Fruit fly (Drosophila melanogaster): ENCODE measurements around the gene Vps13B.

Vps13B gene

DNA sequence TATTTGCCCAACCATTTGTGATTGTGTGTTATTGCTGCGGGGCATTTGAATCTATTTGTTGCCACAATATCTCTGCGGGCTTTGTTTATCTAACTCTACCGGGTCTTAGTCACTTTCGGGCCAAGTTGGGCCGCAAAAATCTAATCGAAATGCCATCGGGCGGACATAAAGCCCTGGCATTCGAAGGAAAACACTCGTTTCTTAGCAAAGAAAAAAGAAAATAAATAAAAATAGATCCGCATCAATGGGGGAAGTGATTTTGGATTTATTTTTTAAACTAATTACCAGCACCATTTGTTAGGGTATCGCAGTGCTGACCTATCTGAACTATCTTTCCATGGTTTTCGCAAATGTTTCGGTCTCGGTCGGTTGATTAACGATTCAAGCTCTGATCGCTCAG is 37.2 kb upstream of the Vps13B start (continued):
- TF ChIP-seq CG11696 (GFP tag; IDR thresholded peaks at IDR 0.05): no peak
- TF ChIP-seq YL-1 (GFP tag; optimal IDR thresholded peaks at IDR 0.05): no peak
- TF ChIP-seq slbo (GFP tag; IDR thresholded peaks at IDR 0.05): peak; percentile 56
- TF ChIP-seq trh (GFP tag; optimal IDR thresholded peaks at IDR 0.05): no peak
- TF ChIP-seq az2 (GFP tag; optimal IDR thresholded peaks at IDR 0.05): no peak
- no peak for TF ChIP-seq Abd-B (GFP tag; optimal IDR thresholded peaks at IDR 0.05)
- TF ChIP-seq Xrp1 (GFP tag; IDR thresholded peaks at IDR 0.05): no peak
- TF ChIP-seq ro (GFP tag; IDR thresholded peaks at IDR 0.05): no peak
- peak; percentile 5 for TF ChIP-seq CG15269 (tag; optimal IDR thresholded peaks at IDR 0.05)
- no peak for TF ChIP-seq D19B (GFP tag; optimal IDR thresholded peaks at IDR 0.05)
- TF ChIP-seq ATbp (GFP tag; optimal IDR thresholded peaks at IDR 0.05): no peak
- TF ChIP-seq CG7786 (GFP tag; optimal IDR thresholded peaks at IDR 0.05): no peak
- no peak for TF ChIP-seq CG5953 (GFP tag; IDR thresholded peaks at IDR 0.05)
- TF ChIP-seq Ravus (GFP tag; IDR thresholded peaks at IDR 0.05): no peak
- no peak for TF ChIP-seq CG31365 (tag; optimal IDR thresholded peaks at IDR 0.05)
- peak; percentile 19; the same call in 1 of the 2 replicates for TF ChIP-seq NFAT (GFP tag; IDR thresholded peaks at IDR 0.05)
- TF ChIP-seq sens (GFP tag): no peak
- no peak for TF ChIP-seq CG1832 (GFP tag; optimal IDR thresholded peaks at IDR 0.05)
- no peak for TF ChIP-seq CG7357 (GFP tag; IDR thresholded peaks at IDR 0.05)
- no peak for TF ChIP-seq eve (GFP tag; optimal IDR thresholded peaks at IDR 0.05)
- TF ChIP-seq CG2712 (tag; optimal IDR thresholded peaks at IDR 0.05): no peak
- TF ChIP-seq gem (tag; optimal IDR thresholded peaks at IDR 0.05): peak; percentile 23
- TF ChIP-seq CG15601 (tag; optimal IDR thresholded peaks at IDR 0.05): no peak
- TF ChIP-seq CG11560 (tag; IDR thresholded peaks at IDR 0.05): no peak
- TF ChIP-seq CG1233 (GFP tag; optimal IDR thresholded peaks at IDR 0.05): no peak
- no peak for TF ChIP-seq CG18764 (GFP tag; optimal IDR thresholded peaks at IDR 0.05)
- TF ChIP-seq Optix (GFP tag; IDR thresholded peaks at IDR 0.05): no peak
- TF ChIP-seq CG7963 (GFP tag; IDR thresholded peaks at IDR 0.05; ENCODE audit: partially characterized antibody): no peak
- 0 out of 2 replicates have a peak, but pooled peaks have one; percentile 24 for TF ChIP-seq CG32532 (GFP tag; IDR thresholded peaks at IDR 0.05)
- TF ChIP-seq NK7.1 (GFP tag; optimal IDR thresholded peaks at IDR 0.05): no peak
- peak; percentile 60; the same call in 1 of the 2 replicates for TF ChIP-seq Drgx (GFP tag; IDR thresholded peaks at IDR 0.05)
- TF ChIP-seq Atf6 (GFP tag; IDR thresholded peaks at IDR 0.05): peak; percentile 30; the same call in 1 of the 2 replicates
- TF ChIP-seq Hmx (GFP tag; optimal IDR thresholded peaks at IDR 0.05): no peak
- no peak for TF ChIP-seq CG6813 (GFP tag; optimal IDR thresholded peaks at IDR 0.05)
- TF ChIP-seq H15 (GFP tag; IDR thresholded peaks at IDR 0.05): no peak
- peak; percentile 47; the same call in 1 of the 2 replicates for TF ChIP-seq Rfx (GFP tag; IDR thresholded peaks at IDR 0.05)
- no peak for TF ChIP-seq fd3F (GFP tag; optimal IDR thresholded peaks at IDR 0.05)
- peak; percentile 83 for TF ChIP-seq Med (GFP tag)
- peak; percentile 5 for TF ChIP-seq lilli (GFP tag; optimal IDR thresholded peaks at IDR 0.05)
- no peak for TF ChIP-seq org-1 (GFP tag; optimal IDR thresholded peaks at IDR 0.05)
- TF ChIP-seq Xbp1 (GFP tag; optimal IDR thresholded peaks at IDR 0.05): no peak
- TF ChIP-seq CG4328 (GFP tag; optimal IDR thresholded peaks at IDR 0.05): no peak
- TF ChIP-seq al (GFP tag; IDR thresholded peaks at IDR 0.05): peak; percentile 34; the same call in 1 of the 2 replicates

DNA sequence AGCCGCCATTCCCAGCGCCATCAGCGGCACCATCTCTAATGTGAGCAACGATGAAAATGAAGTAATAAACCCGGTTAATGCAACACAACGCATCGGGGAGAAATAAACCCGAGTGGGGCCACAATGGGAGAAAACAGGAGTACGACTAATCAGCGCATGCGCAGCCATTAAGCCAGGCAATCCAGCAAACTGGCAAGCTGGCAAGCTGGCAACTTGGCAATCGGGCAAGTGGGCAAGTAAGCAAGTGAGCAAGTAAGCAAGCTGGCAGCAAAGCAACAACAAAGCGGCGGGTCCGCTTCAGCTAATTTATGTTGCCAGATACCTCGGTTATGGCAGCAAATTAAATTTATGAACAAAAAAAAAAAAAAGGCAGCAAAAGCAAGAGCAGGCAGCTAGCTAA is 36.1 kb upstream of the Vps13B start:
- TF ChIP-seq CG8281 (tag; optimal IDR thresholded peaks at IDR 0.05): peak; percentile 94
- TF ChIP-seq aop (GFP tag; IDR thresholded peaks at IDR 0.05): no peak

All from whole organism, embryonic.